Fruit fly (Drosophila melanogaster) whole organism, prepupa: Measurements from ENCODE around the gene CG14053.

Experiments used
- CG11294 ChIP-seq: fragments of 200-800 bp; sonication (Bioruptor generic); IDR thresholded peaks from 2 replicates; pipeline ENCODE4 v1.3.6; 2022; ENCODE audit warnings: missing biosample characterization, missing genetic modification characterization
- Ets21C ChIP-seq: fragments of 200-800 bp; sonication (Bioruptor generic); optimal IDR thresholded peaks from 3 replicates; lab custom pipeline; 2016; ENCODE audit warnings: missing biosample characterization, missing genetic modification characterization
- Gug ChIP-seq: fragments of 200-800 bp; sonication (Bioruptor generic); IDR thresholded peaks from 2 replicates; pipeline ENCODE4 v1.3.6; 2022; ENCODE audit warnings: missing biosample characterization, missing genetic modification characterization
- Lpt ChIP-seq: fragments of 200-800 bp; sonication (Bioruptor generic); optimal IDR thresholded peaks from 3 replicates; lab custom pipeline; 2016; ENCODE audit warnings: missing biosample characterization, missing genetic modification characterization
- Sox102F ChIP-seq: fragments of 200-800 bp; sonication (Bioruptor generic); optimal IDR thresholded peaks from 2 replicates; lab custom pipeline; 2016; ENCODE audit warnings: missing biosample characterization, mild to moderate bottlenecking, missing genetic modification characterization
- fkh ChIP-seq: fragments of 200-800 bp; sonication (Bioruptor generic); optimal IDR thresholded peaks from 3 replicates; lab custom pipeline; 2017; ENCODE audit warnings: missing biosample characterization, mild to moderate bottlenecking, missing genetic modification characterization, moderate library complexity
- topi ChIP-seq: fragments of 200-800 bp; sonication (Bioruptor generic); optimal IDR thresholded peaks from 3 replicates; lab custom pipeline; 2016; ENCODE audit warnings: missing biosample characterization, missing genetic modification characterization

- TF ChIP-seq fkh (GFP tag; lab: Kevin White, UChicago), result no peak
- no peak for TF ChIP-seq Sox102F (GFP tag; lab: Kevin White, UChicago)
- TF ChIP-seq Ets21C (GFP tag; lab: Kevin White, UChicago), result no peak
- no peak for TF ChIP-seq Lpt (GFP tag; lab: Kevin White, UChicago)
- no peak for TF ChIP-seq Gug
- no peak for TF ChIP-seq topi (GFP tag; lab: Kevin White, UChicago)
- TF ChIP-seq CG11294 (GFP tag; lab: Robert Waterston, UW), result no peak
Measured at dm6 chrX:2223454-2223853, 29.7 kb upstream of the CG14053 start, which contains the start of gene CG14052.
